Fruit fly (Drosophila melanogaster) whole organism, embryonic: ENCODE results near the gene CG5096.

ENCODE experiments used
- C15 ChIP-seq: fragments of 200-800 bp; sonication (Bioruptor generic); IDR thresholded peaks from 3 replicates; pipeline ENCODE4 v1.3.6; 2022; ENCODE audit warnings: missing biosample characterization, missing genetic modification characterization
- CG10209 ChIP-seq: fragments of 200-800 bp; sonication (Bioruptor generic); optimal IDR thresholded peaks from 3 replicates; lab custom pipeline; 2017; ENCODE audit warnings: missing biosample characterization, mild to moderate bottlenecking, missing genetic modification characterization, missing genetic modification reagents
- CG11504 ChIP-seq: fragments of 200-800 bp; sonication (Bioruptor generic); optimal IDR thresholded peaks from 3 replicates; lab custom pipeline; 2019; ENCODE audit warnings: missing biosample characterization, mild to moderate bottlenecking, missing genetic modification characterization, moderate library complexity
- CG13287 ChIP-seq: fragments of 200-800 bp; sonication (Bioruptor generic); IDR thresholded peaks from 2 replicates; pipeline ENCODE4 v1.3.6; 2022; ENCODE audit warnings: missing biosample characterization, missing genetic modification characterization; ENCODE audit not compliant: partially characterized antibody
- CG14860 ChIP-seq: fragments of 200-800 bp; sonication (Bioruptor generic); IDR thresholded peaks from 3 replicates; pipeline ENCODE4 v1.3.6; 2022; ENCODE audit warnings: missing biosample characterization, missing genetic modification characterization; ENCODE audit not compliant: partially characterized antibody
- CG14965 ChIP-seq: fragments of 200-800 bp; sonication (Bioruptor generic); optimal IDR thresholded peaks from 2 replicates; lab custom pipeline; 2016; ENCODE audit warnings: missing biosample characterization, missing genetic modification characterization, borderline replicate concordance
- CG15514 ChIP-seq: fragments of 200-800 bp; sonication (Bioruptor generic); optimal IDR thresholded peaks from 3 replicates; lab custom pipeline; 2017; ENCODE audit warnings: missing biosample characterization, missing genetic modification characterization, mild to moderate bottlenecking, moderate library complexity, missing genetic modification reagents
- CG16815 ChIP-seq: fragments of 200-800 bp; sonication (Bioruptor generic); optimal IDR thresholded peaks from 3 replicates; lab custom pipeline; 2017; ENCODE audit warnings: missing biosample characterization, mild to moderate bottlenecking, missing genetic modification characterization
- CG17361 ChIP-seq: fragments of 200-800 bp; sonication (Bioruptor generic); IDR thresholded peaks from 3 replicates; pipeline ENCODE4 v1.3.6; 2022; ENCODE audit warnings: missing biosample characterization, missing genetic modification characterization
- CG18262 ChIP-seq: fragments of 200-800 bp; optimal IDR thresholded peaks from 3 replicates; lab custom pipeline; 2019; ENCODE audit warnings: missing biosample characterization, mild to moderate bottlenecking, missing genetic modification characterization, moderate library complexity
- CG2712 ChIP-seq: fragments of 200-800 bp; optimal IDR thresholded peaks from 3 replicates; lab custom pipeline; 2019; ENCODE audit warnings: missing biosample characterization, mild to moderate bottlenecking, missing genetic modification characterization, moderate library complexity
- CG34224 ChIP-seq: fragments of 200-800 bp; sonication (Bioruptor generic); IDR thresholded peaks from 3 replicates; pipeline ENCODE4 v1.3.6; 2022; ENCODE audit warnings: missing biosample characterization, missing genetic modification characterization; ENCODE audit not compliant: partially characterized antibody
- CG3847 ChIP-seq: fragments of 200-800 bp; sonication (Bioruptor generic); IDR thresholded peaks from 2 replicates; pipeline ENCODE4 v1.3.6; 2022; ENCODE audit warnings: missing biosample characterization, missing genetic modification characterization
- CG3995 ChIP-seq: fragments of 200-800 bp; sonication (Bioruptor generic); optimal IDR thresholded peaks from 3 replicates; lab custom pipeline; 2016; ENCODE audit warnings: missing biosample characterization, missing genetic modification characterization
- CG6175 ChIP-seq: fragments of 200-800 bp; sonication (Bioruptor generic); IDR thresholded peaks from 3 replicates; pipeline ENCODE4 v1.3.6; 2022; ENCODE audit warnings: missing biosample characterization, missing genetic modification characterization
- CG7963 ChIP-seq: fragments of 200-800 bp; sonication (Bioruptor generic); IDR thresholded peaks from 3 replicates; pipeline ENCODE4 v1.3.6; 2022; ENCODE audit warnings: missing biosample characterization, missing genetic modification characterization; ENCODE audit not compliant: partially characterized antibody
- CG8089 ChIP-seq: fragments of 200-800 bp; sonication (Bioruptor generic); optimal IDR thresholded peaks from 3 replicates; lab custom pipeline; 2016; ENCODE audit warnings: missing biosample characterization, missing genetic modification characterization
- CG8388 ChIP-seq: fragments of 200-800 bp; sonication (Bioruptor generic); optimal IDR thresholded peaks from 2 replicates; lab custom pipeline; 2019; ENCODE audit warnings: missing biosample characterization, mild to moderate bottlenecking, missing genetic modification characterization, moderate library complexity
- CG9727 ChIP-seq: fragments of 200-800 bp; sonication (Bioruptor generic); optimal IDR thresholded peaks from 3 replicates; lab custom pipeline; 2017; ENCODE audit warnings: missing biosample characterization, mild to moderate bottlenecking, missing genetic modification characterization
- D19B ChIP-seq: fragments of 200-800 bp; sonication (Bioruptor generic); optimal IDR thresholded peaks from 2 replicates; lab custom pipeline; 2017; ENCODE audit warnings: missing biosample characterization, mild to moderate bottlenecking, missing genetic modification characterization
- Dp ChIP-seq: fragments of 200-800 bp; sonication (Bioruptor generic); optimal IDR thresholded peaks from 2 replicates; lab custom pipeline; 2018; ENCODE audit warnings: missing biosample characterization, mild to moderate bottlenecking, missing genetic modification characterization, moderate library complexity
- Drgx ChIP-seq: fragments of 200-800 bp; sonication (Bioruptor generic); IDR thresholded peaks from 2 replicates; pipeline ENCODE4 v1.3.6; 2022; ENCODE audit warnings: missing biosample characterization, missing genetic modification characterization
- ERR ChIP-seq: fragments of 200-800 bp; sonication (Bioruptor generic); optimal IDR thresholded peaks from 2 replicates; lab custom pipeline; 2016; ENCODE audit warnings: missing biosample characterization, missing genetic modification characterization
- Gsc ChIP-seq: fragments of 200-800 bp; sonication (Bioruptor generic); IDR thresholded peaks from 2 replicates; pipeline ENCODE4 v1.3.6; 2022; ENCODE audit warnings: missing biosample characterization, missing genetic modification characterization
- HLHmδ ChIP-seq: fragments of 200-800 bp; sonication (Bioruptor generic); optimal IDR thresholded peaks from 2 replicates; lab custom pipeline; 2018; ENCODE audit warnings: missing biosample characterization, mild to moderate bottlenecking, missing genetic modification characterization, moderate library complexity
- Hr51 ChIP-seq, 2 experiments: fragments of 200-800 bp; sonication (Bioruptor generic); optimal IDR thresholded peaks; 2 replicates in 1 of 2; 3 replicates in 1 of 2; lab custom pipeline; 2016 to 2018; ENCODE audit warnings: missing biosample characterization in 2 of 2, missing genetic modification characterization in 2 of 2, mild to moderate bottlenecking in 1 of 2, moderate library complexity in 1 of 2
- Lpt ChIP-seq: fragments of >200 bp; optimal IDR thresholded peaks from 2 replicates; lab custom pipeline; 2018; ENCODE audit warnings: missing biosample characterization, missing genetic modification characterization
- MESR4 ChIP-seq: fragments of 200-800 bp; sonication (Bioruptor generic); optimal IDR thresholded peaks from 2 replicates; lab custom pipeline; 2018; ENCODE audit warnings: missing biosample characterization, mild to moderate bottlenecking, missing genetic modification characterization, moderate library complexity
- Max ChIP-seq: fragments of 200-800 bp; sonication (Bioruptor generic); optimal IDR thresholded peaks from 2 replicates; lab custom pipeline; 2016; ENCODE audit warnings: missing biosample characterization, mild to moderate bottlenecking, missing genetic modification characterization
- Neu2 ChIP-seq: fragments of 200-800 bp; sonication (Bioruptor generic); optimal IDR thresholded peaks from 3 replicates; lab custom pipeline; 2016; ENCODE audit warnings: missing biosample characterization, missing genetic modification characterization, borderline replicate concordance
- ac ChIP-seq: fragments of 200-800 bp; sonication (Bioruptor generic); optimal IDR thresholded peaks from 3 replicates; lab custom pipeline; 2017; ENCODE audit warnings: missing biosample characterization, mild to moderate bottlenecking, missing genetic modification characterization
- al ChIP-seq: fragments of 200-800 bp; sonication (Bioruptor generic); IDR thresholded peaks from 2 replicates; pipeline ENCODE4 v1.3.6; 2022; ENCODE audit warnings: missing biosample characterization, missing genetic modification characterization
- bbx ChIP-seq: fragments of 200-800 bp; sonication (Bioruptor generic); IDR thresholded peaks from 2 replicates; pipeline ENCODE4 v1.3.6; 2022; ENCODE audit warnings: missing biosample characterization, missing genetic modification characterization; ENCODE audit not compliant: partially characterized antibody
- caup ChIP-seq: fragments of 200-800 bp; sonication (Bioruptor generic); optimal IDR thresholded peaks from 3 replicates; lab custom pipeline; 2017; ENCODE audit warnings: missing biosample characterization, mild to moderate bottlenecking, missing genetic modification characterization, moderate library complexity; ENCODE audit not compliant: severe bottlenecking
- croc ChIP-seq: fragments of 200-800 bp; sonication (Bioruptor generic); conservative IDR thresholded peaks from 3 replicates; pipeline ENCODE4 v1.3.6; 2022; ENCODE audit warnings: missing biosample characterization, missing genetic modification characterization
- cwo ChIP-seq: fragments of 200-800 bp; sonication (Bioruptor generic); optimal IDR thresholded peaks from 3 replicates; lab custom pipeline; 2017; ENCODE audit warnings: missing biosample characterization, missing genetic modification characterization, mild to moderate bottlenecking, moderate library complexity, missing genetic modification reagents
- danr ChIP-seq: fragments of 200-800 bp; sonication (Bioruptor generic); IDR thresholded peaks from 2 replicates; pipeline ENCODE4 v1.3.6; 2022; ENCODE audit warnings: missing biosample characterization, missing genetic modification characterization
- dmrt11E ChIP-seq: fragments of 200-800 bp; sonication (Bioruptor generic); optimal IDR thresholded peaks from 3 replicates; lab custom pipeline; 2018; ENCODE audit warnings: missing biosample characterization, mild to moderate bottlenecking, missing genetic modification characterization, moderate library complexity
- emc ChIP-seq: fragments of 200-800 bp; sonication (Bioruptor generic); optimal IDR thresholded peaks from 2 replicates; lab custom pipeline; 2016; ENCODE audit warnings: missing biosample characterization, missing genetic modification characterization
- eyg ChIP-seq: fragments of 200-800 bp; sonication (Bioruptor generic); optimal IDR thresholded peaks from 3 replicates; lab custom pipeline; 2016; ENCODE audit warnings: missing biosample characterization, missing genetic modification characterization
- ken ChIP-seq: fragments of 200-800 bp; sonication (Bioruptor generic); IDR thresholded peaks from 3 replicates; pipeline ENCODE4 v1.3.6; 2022; ENCODE audit warnings: missing biosample characterization, missing genetic modification characterization
- knrl ChIP-seq: fragments of 200-800 bp; sonication (Bioruptor generic); IDR thresholded peaks from 3 replicates; pipeline ENCODE4 v1.3.6; 2022; ENCODE audit warnings: missing biosample characterization, missing genetic modification characterization; ENCODE audit not compliant: partially characterized antibody
- lmd ChIP-seq: fragments of 200-800 bp; sonication (Bioruptor generic); IDR thresholded peaks from 2 replicates; pipeline ENCODE4 v1.3.6; 2022; ENCODE audit warnings: missing biosample characterization, missing genetic modification characterization
- lov ChIP-seq, 2 experiments: fragments of 200-800 bp in 1 of 2; fragments of >200 bp in 1 of 2; sonication (Bioruptor generic) in 1 of 2; IDR thresholded peaks in 1 of 2; optimal IDR thresholded peaks in 1 of 2; 2 replicates in 1 of 2; 3 replicates in 1 of 2; pipeline versions ENCODE4 v1.3.6 to Lab custom; 2017 to 2022; ENCODE audit warnings: missing biosample characterization in 1 of 2, missing genetic modification characterization in 1 of 2
- p53 ChIP-seq: fragments of 200-800 bp; sonication (Bioruptor generic); optimal IDR thresholded peaks from 2 replicates; lab custom pipeline; 2016; ENCODE audit warnings: missing biosample characterization, missing genetic modification characterization
- peb ChIP-seq: fragments of 200-800 bp; sonication (Bioruptor generic); IDR thresholded peaks from 2 replicates; pipeline ENCODE4 v1.3.6; 2022; ENCODE audit warnings: missing biosample characterization, missing genetic modification characterization
- shn ChIP-seq: fragments of 200-800 bp; sonication (Bioruptor generic); optimal IDR thresholded peaks from 3 replicates; lab custom pipeline; 2016; ENCODE audit warnings: missing biosample characterization, missing genetic modification characterization
- sr ChIP-seq: fragments of 200-800 bp; sonication (Bioruptor generic); IDR thresholded peaks from 3 replicates; pipeline ENCODE4 v1.3.6; 2022; ENCODE audit warnings: missing biosample characterization, missing genetic modification characterization
- usp ChIP-seq: fragments of >200 bp; optimal IDR thresholded peaks from 2 replicates; lab custom pipeline; 2017; ENCODE audit warnings: missing biosample characterization, missing genetic modification characterization

Gene CG5096

DNA sequence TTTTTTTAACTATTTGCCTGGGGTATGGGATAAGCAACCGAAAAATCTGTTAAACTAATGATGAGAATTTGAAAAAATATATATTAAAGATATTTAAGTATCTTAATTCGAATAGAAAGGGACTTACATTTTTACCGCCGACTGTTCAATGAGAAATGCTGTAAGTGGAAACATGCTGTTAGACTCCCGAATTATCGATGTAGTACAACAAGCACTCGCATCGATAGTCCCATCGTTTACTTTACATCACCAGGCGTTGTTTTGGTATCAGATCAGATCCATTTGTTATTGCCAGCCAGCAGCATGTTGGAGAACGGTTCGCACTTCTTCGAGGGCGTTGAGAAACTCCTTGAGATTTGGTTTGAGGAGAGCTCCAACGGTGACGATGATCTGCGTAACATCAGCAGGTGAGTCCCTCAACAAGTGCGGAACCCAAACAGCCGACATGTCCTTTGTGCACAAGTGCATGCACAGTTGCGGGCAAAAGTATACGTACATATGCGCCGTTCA lies 42.8 kb upstream of the CG5096 start, which contains the start of gene SamDC (continued):
- TF ChIP-seq MESR4: peak; percentile 88
- no peak for TF ChIP-seq CG14965 (GFP tag; lab: Kevin White, UChicago)
- no peak; the same call in 1 of the 2 replicates for TF ChIP-seq lmd (GFP tag; lab: Robert Waterston, UW)
- TF ChIP-seq D19B (GFP tag; lab: Kevin White, UChicago): no peak
- TF ChIP-seq Max (GFP tag; lab: Kevin White, UChicago): peak; percentile 4
- TF ChIP-seq sr (GFP tag; lab: Robert Waterston, UW): no peak
- no peak for TF ChIP-seq emc (GFP tag; lab: Kevin White, UChicago)
- TF ChIP-seq Lpt (GFP tag; lab: Kevin White, UChicago): no peak
- TF ChIP-seq Dp (GFP tag; lab: Kevin White, UChicago): peak; percentile 17
- TF ChIP-seq CG14860: peak; percentile 61
- TF ChIP-seq CG6175 (GFP tag; lab: Robert Waterston, UW): no peak
- no peak for TF ChIP-seq ERR (GFP tag; lab: Kevin White, UChicago)
- peak; percentile 76 for TF ChIP-seq CG7963 (GFP tag; lab: Robert Waterston, UW)
- TF ChIP-seq CG15514: peak; percentile 80
- TF ChIP-seq CG11504 (tag; lab: Kevin White, UChicago): peak; percentile 73
- TF ChIP-seq CG17361 (GFP tag; lab: Robert Waterston, UW): peak; percentile 4
- no peak for TF ChIP-seq CG8089 (GFP tag; lab: Kevin White, UChicago)
- peak; percentile 46 for TF ChIP-seq HLHmδ
- no peak for TF ChIP-seq croc (GFP tag; lab: Robert Waterston, UW)
- peak; percentile 79 for TF ChIP-seq CG34224 (GFP tag; lab: Robert Waterston, UW)
- no peak for TF ChIP-seq p53
- TF ChIP-seq cwo (GFP tag; lab: Kevin White, UChicago): no peak
- peak; percentile 99 for TF ChIP-seq CG8388 (GFP tag; lab: Kevin White, UChicago)
- no peak; the same call in 1 of the 2 replicates for TF ChIP-seq peb (GFP tag; lab: Robert Waterston, UW)
- TF ChIP-seq CG13287 (GFP tag; lab: Robert Waterston, UW): peak; percentile 79
- peak; percentile 86 for TF ChIP-seq bbx (GFP tag; lab: Robert Waterston, UW)
- peak; percentile 7 for TF ChIP-seq CG16815 (GFP tag; lab: Kevin White, UChicago)
- peak; percentile 87 for TF ChIP-seq knrl (GFP tag; lab: Robert Waterston, UW)
- TF ChIP-seq CG9727 (GFP tag; lab: Kevin White, UChicago): no peak
- no peak for TF ChIP-seq C15 (GFP tag; lab: Robert Waterston, UW)
- no peak for TF ChIP-seq Gsc (GFP tag; lab: Robert Waterston, UW)
- TF ChIP-seq CG10209 (GFP tag; lab: Kevin White, UChicago): peak; percentile 36
- TF ChIP-seq Neu2: no peak
- no peak; the same call in 1 of the 2 replicates for TF ChIP-seq Drgx
- peak; percentile 53 for TF ChIP-seq CG2712 (tag; lab: Kevin White, UChicago)
- TF ChIP-seq lov (optimal IDR thresholded peaks at IDR 0.05; lab: Kevin White, UChicago): no peak
- no peak for TF ChIP-seq lov (GFP tag; IDR thresholded peaks at IDR 0.05; lab: Robert Waterston, UW)
- no peak for TF ChIP-seq ken
- no peak; the same call in none of the 2 replicates for TF ChIP-seq CG3847
- TF ChIP-seq Hr51 (GFP tag; optimal IDR thresholded peaks at IDR 0.05; lab: Kevin White, UChicago): peak; percentile 40 to 60
- no peak for TF ChIP-seq CG18262 (tag; lab: Kevin White, UChicago)
- TF ChIP-seq al: 0 out of 2 replicates have a peak, but pooled peaks have one; percentile 21
- TF ChIP-seq caup (GFP tag; lab: Kevin White, UChicago): peak; percentile 45
- TF ChIP-seq shn (GFP tag; lab: Kevin White, UChicago): no peak
- TF ChIP-seq ac (GFP tag; lab: Kevin White, UChicago): no peak
- TF ChIP-seq usp (GFP tag; lab: Kevin White, UChicago): no peak
- peak; percentile 8 for TF ChIP-seq CG3995
- TF ChIP-seq danr: no peak
- peak; percentile 18 for TF ChIP-seq eyg (GFP tag; lab: Kevin White, UChicago)
- peak; percentile 38 for TF ChIP-seq dmrt11E (tag; lab: Kevin White, UChicago)
